Fruit fly (Drosophila melanogaster) whole organism, embryonic: Measurements from ENCODE around the gene CG32551.

ENCODE experiments used
- ATbp ChIP-seq: fragments of 200-800 bp; sonication (Bioruptor generic); optimal IDR thresholded peaks from 2 replicates; lab custom pipeline; 2017; ENCODE audit warnings: missing biosample characterization, mild to moderate bottlenecking, missing genetic modification characterization, missing genetic modification reagents
- Aef1 ChIP-seq: fragments of 200-800 bp; sonication (Bioruptor generic); IDR thresholded peaks from 3 replicates; pipeline ENCODE4 v1.3.6; 2022; ENCODE audit warnings: missing biosample characterization, missing genetic modification characterization
- Antp ChIP-seq: fragments of 200-800 bp; sonication (Bioruptor generic); optimal IDR thresholded peaks from 3 replicates; lab custom pipeline; 2016; ENCODE audit warnings: missing biosample characterization, missing genetic modification characterization
- CG10431 ChIP-seq: fragments of 200-800 bp; sonication (Bioruptor generic); optimal IDR thresholded peaks from 3 replicates; lab custom pipeline; 2018; ENCODE audit warnings: missing biosample characterization, mild to moderate bottlenecking, missing genetic modification characterization
- CG11398 ChIP-seq: fragments of 200-800 bp; sonication (Bioruptor generic); optimal IDR thresholded peaks from 2 replicates; lab custom pipeline; 2016; ENCODE audit warnings: missing biosample characterization, missing genetic modification characterization
- CG12071 ChIP-seq: fragments of 200-800 bp; sonication (Bioruptor generic); optimal IDR thresholded peaks from 3 replicates; lab custom pipeline; 2018; ENCODE audit warnings: missing biosample characterization, mild to moderate bottlenecking, missing genetic modification characterization
- CG12219 ChIP-seq: fragments of 200-800 bp; sonication (Bioruptor generic); optimal IDR thresholded peaks from 3 replicates; lab custom pipeline; 2018; ENCODE audit warnings: missing biosample characterization, mild to moderate bottlenecking, missing genetic modification characterization
- CG12942 ChIP-seq: fragments of 200-800 bp; sonication (Bioruptor generic); optimal IDR thresholded peaks from 3 replicates; lab custom pipeline; 2016; ENCODE audit warnings: missing biosample characterization, missing genetic modification characterization
- CG14014 ChIP-seq: fragments of 200-800 bp; sonication (Bioruptor generic); IDR thresholded peaks from 2 replicates; pipeline ENCODE4 v1.3.6; 2022; ENCODE audit warnings: missing biosample characterization, missing genetic modification characterization
- CG14710 ChIP-seq: fragments of 200-800 bp; sonication (Bioruptor generic); optimal IDR thresholded peaks from 3 replicates; lab custom pipeline; 2019; ENCODE audit warnings: missing biosample characterization, mild to moderate bottlenecking, missing genetic modification characterization, moderate library complexity
- CG1529 ChIP-seq: fragments of 200-800 bp; sonication (Bioruptor generic); optimal IDR thresholded peaks from 3 replicates; lab custom pipeline; 2018; ENCODE audit warnings: missing biosample characterization, missing genetic modification characterization
- CG17802 ChIP-seq: fragments of 200-800 bp; sonication (Bioruptor generic); optimal IDR thresholded peaks from 2 replicates; lab custom pipeline; 2018; ENCODE audit warnings: missing biosample characterization, mild to moderate bottlenecking, missing genetic modification characterization, moderate library complexity
- CG30020 ChIP-seq: fragments of 200-800 bp; optimal IDR thresholded peaks from 2 replicates; lab custom pipeline; 2019; ENCODE audit warnings: missing biosample characterization, mild to moderate bottlenecking, missing genetic modification characterization, moderate library complexity
- CG31441 ChIP-seq: fragments of 200-800 bp; sonication (Bioruptor generic); IDR thresholded peaks from 2 replicates; pipeline ENCODE4 v1.3.6; 2022; ENCODE audit warnings: missing biosample characterization, missing genetic modification characterization
- CG3163 ChIP-seq: fragments of 200-800 bp; sonication (Bioruptor generic); optimal IDR thresholded peaks from 3 replicates; lab custom pipeline; 2016; ENCODE audit warnings: missing biosample characterization, missing genetic modification characterization
- CG32532 ChIP-seq: fragments of 200-800 bp; sonication (Bioruptor generic); IDR thresholded peaks from 2 replicates; pipeline ENCODE4 v1.3.6; 2022; ENCODE audit warnings: missing biosample characterization, missing genetic modification characterization
- CG3847 ChIP-seq: fragments of 200-800 bp; sonication (Bioruptor generic); IDR thresholded peaks from 2 replicates; pipeline ENCODE4 v1.3.6; 2022; ENCODE audit warnings: missing biosample characterization, missing genetic modification characterization
- CG43689 ChIP-seq: fragments of 200-800 bp; sonication (Bioruptor generic); IDR thresholded peaks from 2 replicates; pipeline ENCODE4 v1.3.6; 2022; ENCODE audit warnings: missing biosample characterization, missing genetic modification characterization
- CG5953 ChIP-seq: fragments of 200-800 bp; sonication (Bioruptor generic); IDR thresholded peaks from 2 replicates; pipeline ENCODE4 v1.3.6; 2022; ENCODE audit warnings: missing biosample characterization, missing genetic modification characterization
- CG7963 ChIP-seq: fragments of 200-800 bp; sonication (Bioruptor generic); IDR thresholded peaks from 3 replicates; pipeline ENCODE4 v1.3.6; 2022; ENCODE audit warnings: missing biosample characterization, missing genetic modification characterization; ENCODE audit not compliant: partially characterized antibody
- CG8281 ChIP-seq: fragments of 200-800 bp; sonication (Bioruptor generic); optimal IDR thresholded peaks from 2 replicates; lab custom pipeline; 2018; ENCODE audit warnings: missing biosample characterization, mild to moderate bottlenecking, missing genetic modification characterization, moderate library complexity
- CG8944 ChIP-seq: fragments of 200-800 bp; sonication (Bioruptor generic); optimal IDR thresholded peaks from 3 replicates; lab custom pipeline; 2016; ENCODE audit warnings: missing biosample characterization, missing genetic modification characterization
- CG9876 ChIP-seq: fragments of 200-800 bp; sonication (Bioruptor generic); optimal IDR thresholded peaks from 2 replicates; lab custom pipeline; 2016; ENCODE audit warnings: missing biosample characterization, missing genetic modification characterization
- Dip2 ChIP-seq: fragments of 200-800 bp; sonication (Bioruptor generic); IDR thresholded peaks from 2 replicates; pipeline ENCODE4 v1.3.6; 2022; ENCODE audit warnings: missing biosample characterization, missing genetic modification characterization
- Gsc ChIP-seq: fragments of 200-800 bp; sonication (Bioruptor generic); IDR thresholded peaks from 2 replicates; pipeline ENCODE4 v1.3.6; 2022; ENCODE audit warnings: missing biosample characterization, missing genetic modification characterization
- H2.0 ChIP-seq: fragments of 200-800 bp; sonication (Bioruptor generic); IDR thresholded peaks from 2 replicates; pipeline ENCODE4 v1.3.6; 2022; ENCODE audit warnings: missing biosample characterization, missing genetic modification characterization
- Hand ChIP-seq: fragments of 200-800 bp; sonication (Bioruptor generic); optimal IDR thresholded peaks from 2 replicates; lab custom pipeline; 2017; ENCODE audit warnings: mild to moderate bottlenecking, missing biosample characterization, missing genetic modification reagents, missing genetic modification characterization
- Hmx ChIP-seq: fragments of 200-800 bp; sonication (Bioruptor generic); optimal IDR thresholded peaks from 2 replicates; lab custom pipeline; 2016; ENCODE audit warnings: missing biosample characterization, missing genetic modification characterization
- MESR4 ChIP-seq: fragments of 200-800 bp; sonication (Bioruptor generic); optimal IDR thresholded peaks from 2 replicates; lab custom pipeline; 2018; ENCODE audit warnings: missing biosample characterization, mild to moderate bottlenecking, missing genetic modification characterization, moderate library complexity
- Mes4 ChIP-seq: fragments of 200-800 bp; sonication (Bioruptor generic); optimal IDR thresholded peaks from 2 replicates; lab custom pipeline; 2016; ENCODE audit warnings: missing biosample characterization, missing genetic modification characterization
- Mrtf ChIP-seq: fragments of 200-800 bp; sonication (Bioruptor generic); IDR thresholded peaks from 3 replicates; pipeline ENCODE4 v1.3.6; 2022; ENCODE audit warnings: missing biosample characterization, missing genetic modification characterization
- Myb ChIP-seq: fragments of 200-800 bp; sonication (Bioruptor generic); optimal IDR thresholded peaks from 2 replicates; lab custom pipeline; 2016; ENCODE audit warnings: missing biosample characterization, missing genetic modification characterization
- Poxn ChIP-seq: fragments of 200-800 bp; sonication (Bioruptor generic); IDR thresholded peaks from 2 replicates; pipeline ENCODE4 v1.3.6; 2022; ENCODE audit warnings: missing biosample characterization, missing genetic modification characterization
- Taf1 ChIP-seq: fragments of 200-800 bp; sonication (Bioruptor generic); IDR thresholded peaks from 2 replicates; pipeline ENCODE4 v1.3.6; 2022; ENCODE audit warnings: missing biosample characterization, missing genetic modification characterization
- crp ChIP-seq, 2 experiments: fragments of 200-800 bp; sonication (Bioruptor generic); optimal IDR thresholded peaks; 2 replicates in 1 of 2; 3 replicates in 1 of 2; lab custom pipeline; 2017; ENCODE audit warnings: missing biosample characterization in 2 of 2, missing genetic modification characterization in 2 of 2, mild to moderate bottlenecking in 1 of 2, moderate library complexity in 1 of 2
- danr ChIP-seq: fragments of 200-800 bp; sonication (Bioruptor generic); IDR thresholded peaks from 2 replicates; pipeline ENCODE4 v1.3.6; 2022; ENCODE audit warnings: missing biosample characterization, missing genetic modification characterization
- disco-r ChIP-seq: fragments of 200-800 bp; sonication (Bioruptor generic); optimal IDR thresholded peaks from 2 replicates; lab custom pipeline; 2016; ENCODE audit warnings: missing biosample characterization, missing genetic modification characterization
- gfzf ChIP-seq: fragments of 200-800 bp; sonication (Bioruptor generic); optimal IDR thresholded peaks from 2 replicates; lab custom pipeline; 2016; ENCODE audit warnings: missing biosample characterization, mild to moderate bottlenecking, missing genetic modification characterization, moderate library complexity
- hkb ChIP-seq, 2 experiments: fragments of 200-800 bp in 1 of 2; fragments of >200 bp in 1 of 2; sonication (Bioruptor generic) in 1 of 2; IDR thresholded peaks in 1 of 2; optimal IDR thresholded peaks in 1 of 2; 2 replicates each; pipeline versions ENCODE4 v1.3.6 to Lab custom; 2017 to 2022; ENCODE audit warnings: missing biosample characterization in 1 of 2, missing genetic modification characterization in 1 of 2
- jumu ChIP-seq: fragments of 200-800 bp; sonication (Bioruptor generic); optimal IDR thresholded peaks from 3 replicates; lab custom pipeline; 2016; ENCODE audit warnings: missing biosample characterization, missing genetic modification characterization
- lola ChIP-seq, 3 experiments: fragments of >200 bp in 2 of 3; fragments of 200-800 bp in 1 of 3; sonication (Bioruptor generic) in 1 of 3; optimal IDR thresholded peaks; 2 replicates each; lab custom pipeline; 2017 to 2019; ENCODE audit warnings: missing biosample characterization in 3 of 3, missing genetic modification characterization in 3 of 3, mild to moderate bottlenecking in 1 of 3, moderate library complexity in 1 of 3
- prd ChIP-seq, 3 experiments: fragments of >200 bp in 2 of 3; fragments of 200-800 bp in 1 of 3; sonication (Bioruptor generic) in 1 of 3; optimal IDR thresholded peaks in 2 of 3; IDR thresholded peaks in 1 of 3; 2 replicates in 2 of 3; 3 replicates in 1 of 3; pipeline versions ENCODE4 v1.3.6 to Lab custom; 2017 to 2022; ENCODE audit warnings: missing biosample characterization in 1 of 3, missing genetic modification characterization in 1 of 3
- run ChIP-seq: fragments of 200-800 bp; sonication (Bioruptor generic); optimal IDR thresholded peaks from 3 replicates; lab custom pipeline; 2018; ENCODE audit warnings: missing biosample characterization, mild to moderate bottlenecking, missing genetic modification characterization
- scrt ChIP-seq: fragments of 200-800 bp; sonication (Bioruptor generic); optimal IDR thresholded peaks from 2 replicates; lab custom pipeline; 2018; ENCODE audit warnings: missing biosample characterization, mild to moderate bottlenecking, missing genetic modification characterization, moderate library complexity
- slou ChIP-seq: fragments of 200-800 bp; sonication (Bioruptor generic); optimal IDR thresholded peaks from 3 replicates; lab custom pipeline; 2016; ENCODE audit warnings: missing biosample characterization, missing genetic modification characterization
- ttk ChIP-seq: fragments of 200-800 bp; sonication (Bioruptor generic); IDR thresholded peaks from 2 replicates; pipeline ENCODE4 v2.1.2; 2022; ENCODE audit warnings: missing biosample characterization, missing genetic modification characterization
- usp ChIP-seq: fragments of >200 bp; optimal IDR thresholded peaks from 2 replicates; lab custom pipeline; 2017; ENCODE audit warnings: missing biosample characterization, missing genetic modification characterization
- wek ChIP-seq: fragments of 200-800 bp; sonication (Bioruptor generic); optimal IDR thresholded peaks from 3 replicates; lab custom pipeline; 2018; ENCODE audit warnings: missing biosample characterization, mild to moderate bottlenecking, missing genetic modification characterization, moderate library complexity
- z ChIP-seq: fragments of 200-800 bp; sonication (Bioruptor generic); IDR thresholded peaks from 3 replicates; pipeline ENCODE4 v1.3.6; 2022; ENCODE audit warnings: missing biosample characterization, missing genetic modification characterization

Gene CG32551

dm6 chrX:18479307-18480134 lies 40.9 kb downstream of the CG32551 start, which contains the start of gene CG32547 (continued):
- TF ChIP-seq crp (GFP tag; optimal IDR thresholded peaks at IDR 0.05; lab: Kevin White, UChicago) (peak in 1 of 2 experiments; percentile 78), CG12071 (GFP tag; lab: Kevin White, UChicago) (peak; percentile 19), Antp (GFP tag; lab: Kevin White, UChicago) (no peak), jumu (GFP tag; lab: Kevin White, UChicago) (no peak), CG3847 (GFP tag; lab: Robert Waterston, UW) (peak; percentile 25; the same call in 1 of the 2 replicates), CG12942 (GFP tag; lab: Kevin White, UChicago) (no peak), z (no peak), CG11398 (GFP tag; lab: Kevin White, UChicago) (no peak), CG17802 (tag; lab: Kevin White, UChicago) (no peak), H2.0 (GFP tag; lab: Robert Waterston, UW) (no peak), Poxn (no peak), CG3163 (no peak), Gsc (GFP tag; lab: Robert Waterston, UW) (no peak), CG8281 (no peak), CG12219 (GFP tag; lab: Kevin White, UChicago) (no peak), wek (GFP tag; lab: Kevin White, UChicago) (no peak), Hand (GFP tag; lab: Kevin White, UChicago) (no peak), disco-r (GFP tag; lab: Kevin White, UChicago) (no peak), Mes4 (no peak), CG5953 (GFP tag; lab: Robert Waterston, UW) (no peak), lola (GFP tag; optimal IDR thresholded peaks at IDR 0.05; lab: Kevin White, UChicago) (no peak), CG10431 (GFP tag; lab: Kevin White, UChicago) (no peak), scrt (GFP tag; lab: Kevin White, UChicago) (peak; percentile 36), CG32532 (GFP tag; lab: Robert Waterston, UW) (peak; percentile 28; the same call in 1 of the 2 replicates), ttk (GFP tag; lab: Robert Waterston, UW) (no peak), CG14014 (GFP tag; lab: Robert Waterston, UW) (no peak), Hmx (GFP tag; lab: Kevin White, UChicago) (no peak), CG30020 (tag; lab: Kevin White, UChicago) (no peak), danr (no peak), gfzf (GFP tag; lab: Kevin White, UChicago) (no peak), run (tag; lab: Kevin White, UChicago) (no peak), Dip2 (GFP tag; lab: Robert Waterston, UW) (no peak), CG31441 (GFP tag; lab: Robert Waterston, UW) (peak; percentile 16; the same call in 1 of the 2 replicates), ATbp (GFP tag; lab: Kevin White, UChicago) (no peak), CG1529 (GFP tag; lab: Kevin White, UChicago) (no peak), CG7963 (GFP tag; lab: Robert Waterston, UW) (no peak), CG9876 (GFP tag; lab: Kevin White, UChicago) (no peak), prd (optimal IDR thresholded peaks at IDR 0.05; lab: Kevin White, UChicago) (no peak), prd (GFP tag; IDR thresholded peaks at IDR 0.05; lab: Robert Waterston, UW) (peak; percentile 17; the same call in 1 of the 3 replicates), CG8944 (no peak), CG14710 (tag; lab: Kevin White, UChicago) (no peak), MESR4 (GFP tag; lab: Kevin White, UChicago) (no peak), Taf1 (no peak), CG43689 (no peak), Mrtf (no peak), usp (GFP tag; lab: Kevin White, UChicago) (no peak), slou (GFP tag; lab: Kevin White, UChicago) (no peak), Myb (GFP tag; lab: Kevin White, UChicago) (no peak), Aef1 (no peak), hkb (optimal IDR thresholded peaks at IDR 0.05; lab: Kevin White, UChicago) (no peak), hkb (GFP tag; IDR thresholded peaks at IDR 0.05; lab: Robert Waterston, UW) (no peak)
